Fruit fly (Drosophila melanogaster): ENCODE data around the gene His4r.

The His4r gene

DNA sequence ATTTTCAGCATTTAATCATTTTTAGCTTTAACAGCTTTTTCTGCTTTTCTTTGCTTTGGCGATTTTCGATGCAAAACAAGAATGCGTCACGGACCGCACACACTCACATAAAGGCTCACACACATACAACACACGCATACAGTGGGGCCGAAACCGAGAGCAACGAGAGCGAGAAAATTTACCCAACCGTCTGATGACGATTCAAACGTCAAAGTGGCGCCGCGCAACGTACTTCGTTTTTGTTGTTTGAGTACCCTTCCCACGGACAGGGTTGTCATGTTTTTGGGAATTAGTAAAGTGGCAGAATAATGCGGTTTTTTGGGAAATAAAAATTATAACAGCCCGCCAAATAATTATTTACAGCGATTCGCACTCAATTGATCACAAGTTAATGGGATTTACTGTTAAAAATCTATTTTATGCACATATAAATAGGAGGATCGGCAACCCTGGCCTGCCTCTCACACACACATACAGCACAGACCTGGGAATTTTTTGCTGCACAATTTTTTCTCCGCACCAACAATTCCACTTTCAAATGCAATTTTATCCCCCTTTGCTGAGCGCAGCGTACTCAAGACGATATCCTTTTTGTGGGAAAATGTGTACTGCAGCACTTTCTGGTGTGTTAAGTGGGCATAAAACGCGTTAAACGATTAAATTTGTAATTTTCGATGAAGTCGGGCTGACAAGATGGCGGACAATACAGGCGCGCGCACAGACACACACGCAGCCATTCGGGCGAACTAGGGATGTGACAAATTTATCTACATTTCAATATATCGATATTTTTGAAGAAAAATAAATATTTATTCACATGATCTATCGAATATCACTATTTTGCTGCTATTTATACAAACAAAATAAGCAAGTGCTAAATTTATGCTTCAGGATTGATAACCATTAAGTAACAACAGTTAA, 29.7 kb downstream of the His4r start (continued):
- TF ChIP-seq emc (GFP tag; optimal IDR thresholded peaks at IDR 0.05) (peak; percentile 52), CG17361 (GFP tag; IDR thresholded peaks at IDR 0.05) (peak; percentile 89), ac (GFP tag; optimal IDR thresholded peaks at IDR 0.05) (peak; percentile 91), zfh2 (GFP tag; optimal IDR thresholded peaks at IDR 0.05) (peak; percentile 92), CG14667 (GFP tag; IDR thresholded peaks at IDR 0.05) (peak; percentile 88), Vsx1 (GFP tag; optimal IDR thresholded peaks at IDR 0.05) (peak; percentile 86), CG42726 (GFP tag; IDR thresholded peaks at IDR 0.05; ENCODE audit: partially characterized antibody) (no peak), CG4730 (GFP tag; IDR thresholded peaks at IDR 0.05) (peak; percentile 82), sens (GFP tag) (peak; percentile 99), CG1647 (GFP tag; optimal IDR thresholded peaks at IDR 0.05) (peak; percentile 88), CG15011 (GFP tag; optimal IDR thresholded peaks at IDR 0.05) (peak; percentile 90), Adf1 (GFP tag; IDR thresholded peaks at IDR 0.05) (peak; percentile 69), H15 (GFP tag; IDR thresholded peaks at IDR 0.05) (peak; percentile 89), Opbp (GFP tag; IDR thresholded peaks at IDR 0.05; ENCODE audit: partially characterized antibody) (peak; percentile 74), NFAT (GFP tag; IDR thresholded peaks at IDR 0.05) (peak; percentile 88), CG7839 (tag; optimal IDR thresholded peaks at IDR 0.05) (peak; percentile 95), CG3847 (GFP tag; IDR thresholded peaks at IDR 0.05) (peak; percentile 92), CG11247 (GFP tag; IDR thresholded peaks at IDR 0.05) (peak; percentile 85), stwl (tag; optimal IDR thresholded peaks at IDR 0.05) (peak; percentile 41), pita (GFP tag; optimal IDR thresholded peaks at IDR 0.05) (no peak), kay (GFP tag; optimal IDR thresholded peaks at IDR 0.05) (peak; percentile 87), CG8089 (GFP tag; optimal IDR thresholded peaks at IDR 0.05) (peak; percentile 89), C15 (GFP tag; IDR thresholded peaks at IDR 0.05) (peak; percentile 59; the same call in 1 of the 3 replicates), her (GFP tag; optimal IDR thresholded peaks at IDR 0.05) (peak; percentile 90), crp (GFP tag; optimal IDR thresholded peaks at IDR 0.05) (peak in 1 of 2 experiments; percentile 50), Trl (optimal IDR thresholded peaks at IDR 0.05) (peak in 1 of 2 experiments; percentile 69), Trl (GFP tag; optimal IDR thresholded peaks at IDR 0.05) (peak; percentile 94), CG5180 (GFP tag; optimal IDR thresholded peaks at IDR 0.05) (peak; percentile 85), CG17385 (GFP tag; optimal IDR thresholded peaks at IDR 0.05) (peak; percentile 90), Gug (GFP tag; IDR thresholded peaks at IDR 0.05) (peak; percentile 85), gce (GFP tag; IDR thresholded peaks at IDR 0.05) (peak; percentile 86), HmgD (GFP tag; optimal IDR thresholded peaks at IDR 0.05) (peak; percentile 87), CG33557 (GFP tag; optimal IDR thresholded peaks at IDR 0.05) (peak; percentile 93), nom (GFP tag; optimal IDR thresholded peaks at IDR 0.05) (peak; percentile 91), CG13775 (GFP tag; optimal IDR thresholded peaks at IDR 0.05) (peak; percentile 92), zen (tag; optimal IDR thresholded peaks at IDR 0.05) (peak; percentile 91), sisA (GFP tag; IDR thresholded peaks at IDR 0.05) (peak; percentile 88), CG7357 (GFP tag; IDR thresholded peaks at IDR 0.05) (peak; percentile 62; the same call in 2 of the 3 replicates), fd64A (GFP tag; optimal IDR thresholded peaks at IDR 0.05) (peak; percentile 86), dati (GFP tag; IDR thresholded peaks at IDR 0.05) (peak; percentile 56; the same call in 1 of the 2 replicates), CG17186 (GFP tag; optimal IDR thresholded peaks at IDR 0.05) (peak; percentile 80), Elba2 (GFP tag; optimal IDR thresholded peaks at IDR 0.05) (peak; percentile 33), CG11695 (GFP tag; IDR thresholded peaks at IDR 0.05) (peak; percentile 95), NfI (GFP tag; optimal IDR thresholded peaks at IDR 0.05) (peak; percentile 94), Taf1 (GFP tag; IDR thresholded peaks at IDR 0.05) (peak; percentile 87), btn (GFP tag; optimal IDR thresholded peaks at IDR 0.05) (peak; percentile 64), CG2120 (GFP tag; optimal IDR thresholded peaks at IDR 0.05) (peak; percentile 96), CG2875 (GFP tag; optimal IDR thresholded peaks at IDR 0.05) (peak; percentile 89), CG17568 (GFP tag; optimal IDR thresholded peaks at IDR 0.05) (peak; percentile 94)
